Worm (Caenorhabditis elegans) whole organism, L2 larva: ENCODE measurements around the gene col-179.

ENCODE experiments used
- ceh-82 ChIP-seq: fragments of 150-350 bp; optimal IDR thresholded peaks from 2 replicates; lab custom pipeline; 2014; ENCODE audit warnings: missing biosample characterization, missing genetic modification characterization
- lin-39 ChIP-seq: fragments of 150-350 bp; optimal IDR thresholded peaks from 2 replicates; lab custom pipeline; 2014; ENCODE audit warnings: missing biosample characterization, missing genetic modification reagents, missing genetic modification characterization
- ztf-11 ChIP-seq: sonication (generic microtip); optimal IDR thresholded peaks from 2 replicates; lab custom pipeline; 2017; ENCODE audit warnings: missing biosample characterization, missing genetic modification characterization

ce11 chrX:11190443-11190842 lies 10.8 kb upstream of the col-179 start:
- TF ChIP-seq ceh-82 (tag; lab: Kevin White, UChicago) (no peak), ztf-11 (tag; lab: Kevin White, UChicago) (no peak), lin-39 (no peak)
